Fruit fly (Drosophila melanogaster) whole organism, prepupa: ENCODE measurements around the gene emc.

ENCODE experiments used
- CG10669 ChIP-seq: fragments of 200-800 bp; sonication (Bioruptor generic); optimal IDR thresholded peaks from 3 replicates; lab custom pipeline; 2018; ENCODE audit warnings: missing biosample characterization, mild to moderate bottlenecking, missing genetic modification characterization, moderate library complexity
- CG11294 ChIP-seq: fragments of 200-800 bp; sonication (Bioruptor generic); IDR thresholded peaks from 2 replicates; pipeline ENCODE4 v1.3.6; 2022; ENCODE audit warnings: missing biosample characterization, missing genetic modification characterization
- CG11902 ChIP-seq: fragments of 200-800 bp; sonication (Bioruptor generic); optimal IDR thresholded peaks from 3 replicates; lab custom pipeline; 2016; ENCODE audit warnings: missing biosample characterization, missing genetic modification characterization
- CG16779 ChIP-seq: fragments of 200-800 bp; sonication (Bioruptor generic); optimal IDR thresholded peaks from 3 replicates; lab custom pipeline; 2017; ENCODE audit warnings: missing biosample characterization, mild to moderate bottlenecking, missing genetic modification characterization
- CG31627 ChIP-seq: fragments of 200-800 bp; sonication (Bioruptor generic); optimal IDR thresholded peaks from 3 replicates; lab custom pipeline; 2016; ENCODE audit warnings: missing biosample characterization, missing genetic modification characterization
- CG32006 ChIP-seq: fragments of 200-800 bp; sonication (Bioruptor generic); optimal IDR thresholded peaks from 3 replicates; lab custom pipeline; 2017; ENCODE audit warnings: missing biosample characterization, mild to moderate bottlenecking, missing genetic modification characterization
- CG3919 ChIP-seq: fragments of 200-800 bp; sonication (Bioruptor generic); optimal IDR thresholded peaks from 3 replicates; lab custom pipeline; 2016; ENCODE audit warnings: missing biosample characterization, missing genetic modification characterization
- CG6808 ChIP-seq: fragments of 200-800 bp; sonication (Bioruptor generic); optimal IDR thresholded peaks from 3 replicates; lab custom pipeline; 2017; ENCODE audit warnings: missing biosample characterization, missing genetic modification characterization, mild to moderate bottlenecking, moderate library complexity, missing genetic modification reagents
- CG8119 ChIP-seq: fragments of 200-800 bp; sonication (Bioruptor generic); IDR thresholded peaks from 3 replicates; pipeline ENCODE4 v1.3.6; 2022; ENCODE audit warnings: missing biosample characterization, missing genetic modification characterization
- CG8319 ChIP-seq: fragments of 200-800 bp; sonication (Bioruptor generic); optimal IDR thresholded peaks from 3 replicates; lab custom pipeline; 2016; ENCODE audit warnings: missing biosample characterization, missing genetic modification characterization
- CG8632 ChIP-seq: fragments of 200-800 bp; sonication (Bioruptor generic); optimal IDR thresholded peaks from 3 replicates; lab custom pipeline; 2016; ENCODE audit warnings: missing biosample characterization, missing genetic modification characterization
- Eip75B ChIP-seq: fragments of 200-800 bp; sonication (Bioruptor generic); optimal IDR thresholded peaks from 3 replicates; lab custom pipeline; 2016; ENCODE audit warnings: missing biosample characterization, missing genetic modification characterization
- Eip93F ChIP-seq: fragments of 200-800 bp; sonication (Bioruptor generic); optimal IDR thresholded peaks from 2 replicates; lab custom pipeline; 2016; ENCODE audit warnings: missing biosample characterization, mild to moderate bottlenecking, missing genetic modification characterization
- Ets96B ChIP-seq: fragments of 200-800 bp; optimal IDR thresholded peaks from 2 replicates; lab custom pipeline; 2019; ENCODE audit warnings: missing biosample characterization, mild to moderate bottlenecking, missing genetic modification characterization, moderate library complexity
- Gug ChIP-seq: fragments of 200-800 bp; sonication (Bioruptor generic); IDR thresholded peaks from 2 replicates; pipeline ENCODE4 v1.3.6; 2022; ENCODE audit warnings: missing biosample characterization, missing genetic modification characterization
- Hr38 ChIP-seq: sonication (Bioruptor generic); optimal IDR thresholded peaks from 2 replicates; lab custom pipeline; 2016; ENCODE audit warnings: missing biosample characterization, missing genetic modification characterization
- Hr39 ChIP-seq: fragments of 200-800 bp; sonication (Bioruptor generic); optimal IDR thresholded peaks from 2 replicates; lab custom pipeline; 2016; ENCODE audit warnings: missing biosample characterization, missing genetic modification characterization
- Lpt ChIP-seq: fragments of 200-800 bp; sonication (Bioruptor generic); optimal IDR thresholded peaks from 3 replicates; lab custom pipeline; 2016; ENCODE audit warnings: missing biosample characterization, missing genetic modification characterization
- OdsH ChIP-seq: fragments of 200-800 bp; sonication (Bioruptor generic); optimal IDR thresholded peaks from 3 replicates; lab custom pipeline; 2016; ENCODE audit warnings: missing biosample characterization, missing genetic modification characterization
- Smox ChIP-seq: fragments of 200-800 bp; sonication (Bioruptor generic); optimal IDR thresholded peaks from 3 replicates; lab custom pipeline; 2016; ENCODE audit warnings: missing biosample characterization, missing genetic modification characterization
- Sox102F ChIP-seq: fragments of 200-800 bp; sonication (Bioruptor generic); optimal IDR thresholded peaks from 2 replicates; lab custom pipeline; 2016; ENCODE audit warnings: missing biosample characterization, mild to moderate bottlenecking, missing genetic modification characterization
- Sox15 ChIP-seq: fragments of 200-800 bp; sonication (Bioruptor generic); optimal IDR thresholded peaks from 3 replicates; lab custom pipeline; 2016; ENCODE audit warnings: missing biosample characterization, missing genetic modification characterization
- achi ChIP-seq: fragments of 200-800 bp; sonication (Bioruptor generic); optimal IDR thresholded peaks from 3 replicates; lab custom pipeline; 2016; ENCODE audit warnings: missing biosample characterization, missing genetic modification characterization
- acj6 ChIP-seq: fragments of 200-800 bp; sonication (Bioruptor generic); optimal IDR thresholded peaks from 3 replicates; lab custom pipeline; 2016; ENCODE audit warnings: missing biosample characterization, missing genetic modification characterization
- dsx ChIP-seq: fragments of 200-800 bp; optimal IDR thresholded peaks from 3 replicates; lab custom pipeline; 2019; ENCODE audit warnings: missing biosample characterization, mild to moderate bottlenecking, missing genetic modification characterization, moderate library complexity; ENCODE audit not compliant: poor library complexity, severe bottlenecking
- esn ChIP-seq: fragments of 200-800 bp; sonication (Bioruptor generic); optimal IDR thresholded peaks from 2 replicates; lab custom pipeline; 2016; ENCODE audit warnings: missing biosample characterization, mild to moderate bottlenecking, missing genetic modification characterization, moderate library complexity
- fd59A ChIP-seq: fragments of 200-800 bp; sonication (Bioruptor generic); optimal IDR thresholded peaks from 2 replicates; lab custom pipeline; 2017; ENCODE audit warnings: missing biosample characterization, mild to moderate bottlenecking, missing genetic modification characterization, missing genetic modification reagents
- fd85E ChIP-seq: fragments of 200-800 bp; sonication (Bioruptor generic); optimal IDR thresholded peaks from 3 replicates; lab custom pipeline; 2016; ENCODE audit warnings: missing biosample characterization, missing genetic modification characterization
- net ChIP-seq: fragments of 200-800 bp; sonication (Bioruptor generic); optimal IDR thresholded peaks from 3 replicates; lab custom pipeline; 2016; ENCODE audit warnings: missing biosample characterization, missing genetic modification characterization
- pdm3 ChIP-seq: fragments of 200-800 bp; sonication (Bioruptor generic); optimal IDR thresholded peaks from 3 replicates; lab custom pipeline; 2016; ENCODE audit warnings: missing biosample characterization, missing genetic modification characterization
- ss ChIP-seq, 2 experiments: fragments of 200-800 bp; sonication (Bioruptor generic); optimal IDR thresholded peaks; 2 replicates in 1 of 2; 3 replicates in 1 of 2; lab custom pipeline; 2017 to 2018; ENCODE audit warnings: mild to moderate bottlenecking in 2 of 2, missing biosample characterization in 2 of 2, missing genetic modification characterization in 2 of 2, moderate library complexity in 1 of 2
- svp ChIP-seq: fragments of 200-800 bp; sonication (Bioruptor generic); peaks from one replicate; lab custom pipeline; 2016; ENCODE audit warnings: missing biosample characterization, missing genetic modification characterization
- topi ChIP-seq: fragments of 200-800 bp; sonication (Bioruptor generic); optimal IDR thresholded peaks from 3 replicates; lab custom pipeline; 2016; ENCODE audit warnings: missing biosample characterization, missing genetic modification characterization
- vri ChIP-seq: fragments of 200-800 bp; sonication (Bioruptor generic); optimal IDR thresholded peaks from 3 replicates; lab custom pipeline; 2016; ENCODE audit warnings: missing biosample characterization, mild to moderate bottlenecking, missing genetic modification characterization

The emc gene

dm6 chr3L:741687-742086, 7.5 kb upstream of the emc start (continued):
- TF ChIP-seq CG8632 (GFP tag; lab: Kevin White, UChicago), result peak; percentile 11
- no peak for TF ChIP-seq vri (GFP tag; lab: Kevin White, UChicago)
- no peak for TF ChIP-seq Hr39 (GFP tag; lab: Kevin White, UChicago)
- TF ChIP-seq Lpt (GFP tag; lab: Kevin White, UChicago), result peak; percentile 86
- peak; percentile 49 for TF ChIP-seq pdm3 (GFP tag; lab: Kevin White, UChicago)
- no peak for TF ChIP-seq Sox102F
- TF ChIP-seq Gug (GFP tag; lab: Robert Waterston, UW), result peak; percentile 68
- TF ChIP-seq OdsH, result peak; percentile 60
- no peak for TF ChIP-seq CG6808 (GFP tag; lab: Kevin White, UChicago)
- TF ChIP-seq Eip75B (GFP tag; lab: Kevin White, UChicago), result peak; percentile 56
- no peak for TF ChIP-seq CG8319 (GFP tag; lab: Kevin White, UChicago)
- TF ChIP-seq esn (GFP tag; lab: Kevin White, UChicago), result no peak
- no peak for TF ChIP-seq fd85E (GFP tag; lab: Kevin White, UChicago)
- peak; percentile 90 for TF ChIP-seq CG8119 (GFP tag; lab: Robert Waterston, UW)
- TF ChIP-seq CG11902, result no peak
- peak; percentile 16 for TF ChIP-seq acj6
- TF ChIP-seq Eip93F (GFP tag; lab: Kevin White, UChicago), result no peak
- TF ChIP-seq CG11294 (GFP tag; lab: Robert Waterston, UW), result peak; percentile 65; the same call in 1 of the 2 replicates
- no peak for TF ChIP-seq Smox
- TF ChIP-seq CG3919 (GFP tag; lab: Kevin White, UChicago), result peak; percentile 75
- no peak for TF ChIP-seq fd59A (GFP tag; lab: Kevin White, UChicago)
- TF ChIP-seq achi, result peak; percentile 73
- TF ChIP-seq CG32006 (GFP tag; lab: Kevin White, UChicago), result peak; percentile 95
- peak; percentile 33 for TF ChIP-seq Ets96B (tag; lab: Kevin White, UChicago)
- TF ChIP-seq CG31627 (GFP tag; lab: Kevin White, UChicago), result no peak
- no peak for TF ChIP-seq Hr38 (GFP tag; lab: Kevin White, UChicago)
- TF ChIP-seq ss (GFP tag; optimal IDR thresholded peaks at IDR 0.05; lab: Kevin White, UChicago), result no peak

- TF ChIP-seq ss (GFP tag; optimal IDR thresholded peaks at IDR 0.05; lab: Kevin White, UChicago) (peak in 1 of 2 experiments; percentile 9), dsx (GFP tag; lab: Kevin White, UChicago) (peak; percentile 2), net (GFP tag; lab: Kevin White, UChicago) (peak; percentile 60), CG3919 (GFP tag; lab: Kevin White, UChicago) (peak; percentile 11), acj6 (no peak), Sox15 (no peak), CG16779 (tag; lab: Kevin White, UChicago) (no peak)
These were observed 6.7 kb upstream of the emc start for dm6 chr3L:742389-742951.

DNA sequence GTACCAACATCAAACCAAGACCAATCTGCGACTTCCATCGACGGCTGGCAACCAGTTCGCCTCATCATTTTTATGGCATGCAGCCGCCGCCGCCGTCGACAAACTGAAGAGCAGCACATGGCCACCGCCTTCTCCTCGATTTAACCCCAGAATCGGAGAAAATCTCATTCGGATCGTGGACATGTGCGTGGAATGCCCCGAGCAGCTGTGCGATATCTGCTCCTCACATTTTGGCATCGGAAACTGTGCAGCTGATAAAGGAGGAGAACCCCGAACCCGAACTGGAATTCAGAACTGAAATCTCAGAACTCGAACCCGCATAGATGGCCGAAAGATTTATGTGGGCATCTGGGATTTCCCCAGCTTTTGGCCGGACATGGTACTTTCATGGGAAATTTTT, 6.0 kb upstream of the emc start:
- TF ChIP-seq ss (GFP tag; optimal IDR thresholded peaks at IDR 0.05; lab: Kevin White, UChicago) (no peak), svp (peak; percentile 73), CG10669 (no peak)

dm6 chr3L:744290-744804, 4.9 kb upstream of the emc start:
- no peak for TF ChIP-seq esn (GFP tag; lab: Kevin White, UChicago)
- TF ChIP-seq topi, result no peak
